Fruit fly (Drosophila melanogaster) whole organism, embryonic: Measurements from ENCODE around the gene Ppi1.
A peak's percentile ranks its signal among the peaks of the same experiment; 100 is the strongest.

Source experiments
- ATbp ChIP-seq: fragments of 200-800 bp; sonication (Bioruptor generic); optimal IDR thresholded peaks from 2 replicates; lab custom pipeline; 2017; ENCODE audit warnings: missing biosample characterization, mild to moderate bottlenecking, missing genetic modification characterization, missing genetic modification reagents
- Atf-2 ChIP-seq: fragments of 200-800 bp; sonication (Bioruptor generic); optimal IDR thresholded peaks from 2 replicates; lab custom pipeline; 2016; ENCODE audit warnings: missing biosample characterization, missing genetic modification characterization
- Awh ChIP-seq: fragments of 200-800 bp; sonication (Bioruptor generic); IDR thresholded peaks from 2 replicates; pipeline ENCODE4, ENCODE4 v1.3.6; 2022; ENCODE audit warnings: missing biosample characterization, missing genetic modification characterization
- CG11093 ChIP-seq: fragments of 200-800 bp; sonication (Bioruptor generic); IDR thresholded peaks from 3 replicates; pipeline ENCODE4 v1.3.6; 2022; ENCODE audit warnings: missing biosample characterization, missing genetic modification characterization
- CG12391 ChIP-seq: fragments of 200-800 bp; sonication (Bioruptor generic); optimal IDR thresholded peaks from 3 replicates; lab custom pipeline; 2018; ENCODE audit warnings: missing biosample characterization, mild to moderate bottlenecking, missing genetic modification characterization, moderate library complexity
- CG12744 ChIP-seq: fragments of 200-800 bp; sonication (Bioruptor generic); optimal IDR thresholded peaks from 2 replicates; lab custom pipeline; 2016; ENCODE audit warnings: missing biosample characterization, missing genetic modification characterization
- CG15269 ChIP-seq: fragments of 200-800 bp; sonication (Bioruptor generic); optimal IDR thresholded peaks from 2 replicates; lab custom pipeline; 2018; ENCODE audit warnings: missing biosample characterization, mild to moderate bottlenecking, missing genetic modification characterization, moderate library complexity
- CG1647 ChIP-seq: fragments of 200-800 bp; sonication (Bioruptor generic); optimal IDR thresholded peaks from 3 replicates; lab custom pipeline; 2016; ENCODE audit warnings: missing biosample characterization, missing genetic modification characterization
- CG17802 ChIP-seq: fragments of 200-800 bp; sonication (Bioruptor generic); optimal IDR thresholded peaks from 2 replicates; lab custom pipeline; 2018; ENCODE audit warnings: missing biosample characterization, mild to moderate bottlenecking, missing genetic modification characterization, moderate library complexity
- CG17829 ChIP-seq: fragments of 200-800 bp; optimal IDR thresholded peaks from 2 replicates; lab custom pipeline; 2019; ENCODE audit warnings: missing biosample characterization, mild to moderate bottlenecking, missing genetic modification characterization, moderate library complexity
- CG18262 ChIP-seq: fragments of 200-800 bp; optimal IDR thresholded peaks from 3 replicates; lab custom pipeline; 2019; ENCODE audit warnings: missing biosample characterization, mild to moderate bottlenecking, missing genetic modification characterization, moderate library complexity
- CG1832 ChIP-seq: fragments of 200-800 bp; sonication (Bioruptor generic); optimal IDR thresholded peaks from 2 replicates; lab custom pipeline; 2017; ENCODE audit warnings: missing biosample characterization, mild to moderate bottlenecking, missing genetic modification characterization, inconsistent platforms
- CG2199 ChIP-seq: fragments of 200-800 bp; sonication (Bioruptor generic); IDR thresholded peaks from 3 replicates; pipeline ENCODE4 v1.3.6; 2022; ENCODE audit warnings: missing biosample characterization, missing genetic modification characterization
- CG4424 ChIP-seq: fragments of 200-800 bp; sonication (Bioruptor generic); optimal IDR thresholded peaks from 3 replicates; lab custom pipeline; 2016; ENCODE audit warnings: missing biosample characterization, missing genetic modification characterization
- CG6765 ChIP-seq: fragments of 200-800 bp; sonication (Bioruptor generic); optimal IDR thresholded peaks from 3 replicates; lab custom pipeline; 2017; ENCODE audit warnings: missing biosample characterization, mild to moderate bottlenecking, missing genetic modification characterization
- CG7357 ChIP-seq: fragments of 200-800 bp; sonication (Bioruptor generic); IDR thresholded peaks from 3 replicates; pipeline ENCODE4 v1.3.6; 2022; ENCODE audit warnings: missing biosample characterization, missing genetic modification characterization
- CG8359 ChIP-seq: fragments of 200-800 bp; sonication (Bioruptor generic); optimal IDR thresholded peaks from 2 replicates; lab custom pipeline; 2017; ENCODE audit warnings: missing biosample characterization, mild to moderate bottlenecking, missing genetic modification characterization, borderline replicate concordance
- CG8388 ChIP-seq: fragments of 200-800 bp; sonication (Bioruptor generic); optimal IDR thresholded peaks from 2 replicates; lab custom pipeline; 2019; ENCODE audit warnings: missing biosample characterization, mild to moderate bottlenecking, missing genetic modification characterization, moderate library complexity
- CG9215 ChIP-seq: fragments of 200-800 bp; sonication (Bioruptor generic); IDR thresholded peaks from 2 replicates; pipeline ENCODE4 v1.3.6; 2022; ENCODE audit warnings: missing biosample characterization, missing genetic modification characterization
- CG9609 ChIP-seq: fragments of 200-800 bp; sonication (Bioruptor generic); optimal IDR thresholded peaks from 3 replicates; lab custom pipeline; 2016; ENCODE audit warnings: missing biosample characterization, missing genetic modification characterization
- Dbx ChIP-seq: fragments of 200-800 bp; sonication (Bioruptor generic); IDR thresholded peaks from 3 replicates; pipeline ENCODE4 v1.3.6; 2022; ENCODE audit warnings: missing biosample characterization, missing genetic modification characterization
- Dfd ChIP-seq, 2 experiments: fragments of >200 bp; optimal IDR thresholded peaks; 2 replicates each; lab custom pipeline; 2017; ENCODE audit warnings: missing biosample characterization in 2 of 2, missing genetic modification characterization in 2 of 2
- Dll ChIP-seq: fragments of 200-800 bp; sonication (Bioruptor generic); IDR thresholded peaks from 4 replicates; pipeline ENCODE4 v1.3.6; 2022; ENCODE audit warnings: missing biosample characterization, missing genetic modification characterization; ENCODE audit not compliant: partially characterized antibody
- Doc2 ChIP-seq: fragments of 200-800 bp; sonication (Bioruptor generic); IDR thresholded peaks from 2 replicates; pipeline ENCODE4 v1.3.6; 2022; ENCODE audit warnings: missing biosample characterization, missing genetic modification characterization
- H2.0 ChIP-seq: fragments of 200-800 bp; sonication (Bioruptor generic); IDR thresholded peaks from 2 replicates; pipeline ENCODE4 v1.3.6; 2022; ENCODE audit warnings: missing biosample characterization, missing genetic modification characterization
- HLH3B ChIP-seq: fragments of 200-800 bp; sonication (Bioruptor generic); IDR thresholded peaks from 2 replicates; pipeline ENCODE4 v1.3.6; 2022; ENCODE audit warnings: missing biosample characterization, missing genetic modification characterization
- Hey ChIP-seq: fragments of 200-800 bp; sonication (Bioruptor generic); optimal IDR thresholded peaks from 3 replicates; lab custom pipeline; 2018; ENCODE audit warnings: missing biosample characterization, mild to moderate bottlenecking, missing genetic modification characterization
- MESR4 ChIP-seq: fragments of 200-800 bp; sonication (Bioruptor generic); optimal IDR thresholded peaks from 2 replicates; lab custom pipeline; 2018; ENCODE audit warnings: missing biosample characterization, mild to moderate bottlenecking, missing genetic modification characterization, moderate library complexity
- Mrtf ChIP-seq: fragments of 200-800 bp; sonication (Bioruptor generic); IDR thresholded peaks from 3 replicates; pipeline ENCODE4 v1.3.6; 2022; ENCODE audit warnings: missing biosample characterization, missing genetic modification characterization
- Oaz ChIP-seq: fragments of 200-800 bp; sonication (Bioruptor generic); IDR thresholded peaks from 2 replicates; pipeline ENCODE4 v1.3.6; 2022; ENCODE audit warnings: missing biosample characterization, missing genetic modification characterization
- Opbp ChIP-seq: fragments of 200-800 bp; sonication (Bioruptor generic); IDR thresholded peaks from 3 replicates; pipeline ENCODE4 v1.3.6; 2022; ENCODE audit warnings: missing biosample characterization, missing genetic modification characterization; ENCODE audit not compliant: partially characterized antibody
- PHDP ChIP-seq: fragments of 200-800 bp; sonication (Bioruptor generic); optimal IDR thresholded peaks from 3 replicates; lab custom pipeline; 2018; ENCODE audit warnings: missing biosample characterization, mild to moderate bottlenecking, missing genetic modification characterization, moderate library complexity
- Taf1 ChIP-seq: fragments of 200-800 bp; sonication (Bioruptor generic); IDR thresholded peaks from 2 replicates; pipeline ENCODE4 v1.3.6; 2022; ENCODE audit warnings: missing biosample characterization, missing genetic modification characterization
- ase ChIP-seq: fragments of 200-800 bp; sonication (Bioruptor generic); IDR thresholded peaks from 3 replicates; pipeline ENCODE4 v1.3.6; 2022; ENCODE audit warnings: missing biosample characterization, missing genetic modification characterization
- bbx ChIP-seq: fragments of 200-800 bp; sonication (Bioruptor generic); IDR thresholded peaks from 2 replicates; pipeline ENCODE4 v1.3.6; 2022; ENCODE audit warnings: missing biosample characterization, missing genetic modification characterization; ENCODE audit not compliant: partially characterized antibody
- bowl ChIP-seq: fragments of 200-800 bp; sonication (Bioruptor generic); IDR thresholded peaks from 2 replicates; pipeline ENCODE4 v1.3.6; 2022; ENCODE audit warnings: missing biosample characterization, missing genetic modification characterization
- dan ChIP-seq: fragments of 200-800 bp; sonication (Bioruptor generic); IDR thresholded peaks from 2 replicates; pipeline ENCODE4 v1.3.6; 2022; ENCODE audit warnings: missing biosample characterization, missing genetic modification characterization
- dimm ChIP-seq: fragments of 200-800 bp; sonication (Bioruptor generic); IDR thresholded peaks from 2 replicates; pipeline ENCODE4 v1.3.6; 2022; ENCODE audit warnings: missing biosample characterization, missing genetic modification characterization
- dpn ChIP-seq, 2 experiments: fragments of 200-800 bp; sonication (Bioruptor generic); optimal IDR thresholded peaks; 3 replicates each; lab custom pipeline; 2016; ENCODE audit warnings: missing biosample characterization in 2 of 2, missing genetic modification characterization in 2 of 2
- ems ChIP-seq: fragments of 200-800 bp; sonication (Bioruptor generic); optimal IDR thresholded peaks from 3 replicates; lab custom pipeline; 2016; ENCODE audit warnings: missing biosample characterization, missing genetic modification characterization
- fd102C ChIP-seq: fragments of 200-800 bp; sonication (Bioruptor generic); optimal IDR thresholded peaks from 2 replicates; lab custom pipeline; 2018; ENCODE audit warnings: missing biosample characterization, mild to moderate bottlenecking, missing genetic modification characterization, moderate library complexity
- fd96Cb ChIP-seq: fragments of 200-800 bp; sonication (Bioruptor generic); optimal IDR thresholded peaks from 2 replicates; lab custom pipeline; 2018; ENCODE audit warnings: missing biosample characterization, mild to moderate bottlenecking, missing genetic modification characterization, moderate library complexity
- gsb-n ChIP-seq: fragments of 200-800 bp; sonication (Bioruptor generic); optimal IDR thresholded peaks from 3 replicates; lab custom pipeline; 2018; ENCODE audit warnings: missing biosample characterization, mild to moderate bottlenecking, missing genetic modification characterization
- hth ChIP-seq: fragments of >200 bp; optimal IDR thresholded peaks from 2 replicates; lab custom pipeline; 2017; ENCODE audit warnings: inconsistent platforms
- peb ChIP-seq: fragments of 200-800 bp; sonication (Bioruptor generic); IDR thresholded peaks from 2 replicates; pipeline ENCODE4 v1.3.6; 2022; ENCODE audit warnings: missing biosample characterization, missing genetic modification characterization
- run ChIP-seq: fragments of 200-800 bp; sonication (Bioruptor generic); optimal IDR thresholded peaks from 3 replicates; lab custom pipeline; 2018; ENCODE audit warnings: missing biosample characterization, mild to moderate bottlenecking, missing genetic modification characterization
- sob ChIP-seq: fragments of 200-800 bp; sonication (Bioruptor generic); IDR thresholded peaks from 2 replicates; pipeline ENCODE4 v1.3.6; 2022; ENCODE audit warnings: missing biosample characterization, missing genetic modification characterization
- tap ChIP-seq: fragments of 200-800 bp; optimal IDR thresholded peaks from 3 replicates; lab custom pipeline; 2019; ENCODE audit warnings: missing biosample characterization, mild to moderate bottlenecking, missing genetic modification characterization, moderate library complexity
- tll ChIP-seq, 2 experiments: fragments of 200-800 bp in 1 of 2; fragments of >200 bp in 1 of 2; sonication (Bioruptor generic) in 1 of 2; optimal IDR thresholded peaks; 2 replicates each; lab custom pipeline; 2017 to 2019; ENCODE audit warnings: missing biosample characterization in 2 of 2, missing genetic modification characterization in 2 of 2, mild to moderate bottlenecking in 1 of 2, moderate library complexity in 1 of 2
- wek ChIP-seq: fragments of 200-800 bp; sonication (Bioruptor generic); optimal IDR thresholded peaks from 3 replicates; lab custom pipeline; 2018; ENCODE audit warnings: missing biosample characterization, mild to moderate bottlenecking, missing genetic modification characterization, moderate library complexity
- yki ChIP-seq: fragments of >200 bp; optimal IDR thresholded peaks from 3 replicates; lab custom pipeline; 2018
- zf30C ChIP-seq: fragments of 200-800 bp; sonication (Bioruptor generic); optimal IDR thresholded peaks from 3 replicates; lab custom pipeline; 2018; ENCODE audit warnings: missing biosample characterization, mild to moderate bottlenecking, missing genetic modification characterization

The Ppi1 gene

DNA sequence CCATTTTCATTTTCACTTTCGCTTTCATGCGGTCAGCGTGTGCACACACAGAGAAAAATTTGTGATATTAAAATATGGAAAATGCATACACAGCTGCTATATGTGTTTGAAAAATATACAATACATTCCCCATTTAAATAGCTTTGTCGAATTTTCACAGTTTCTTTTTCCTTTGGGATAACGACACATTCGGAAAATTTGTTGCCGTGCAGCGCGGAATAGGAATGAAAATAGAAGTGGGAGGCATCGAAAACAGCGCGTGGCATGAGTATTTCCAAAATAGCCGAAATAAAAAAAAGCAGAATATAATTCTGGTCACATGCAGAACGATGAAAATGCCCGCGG lies 36.2 kb downstream of the Ppi1 start (continued):
- TF ChIP-seq PHDP (peak; percentile 88), bbx (GFP tag; lab: Robert Waterston, UW) (no peak), dimm (GFP tag; lab: Robert Waterston, UW) (peak; percentile 59), ATbp (GFP tag; lab: Kevin White, UChicago) (peak; percentile 87), CG15269 (peak; percentile 87), Dfd (GFP tag; optimal IDR thresholded peaks at IDR 0.05; lab: Kevin White, UChicago) (no peak), Awh (GFP tag; lab: Robert Waterston, UW) (peak; percentile 88), CG7357 (peak; percentile 78), zf30C (GFP tag; lab: Kevin White, UChicago) (peak; percentile 69), Opbp (GFP tag; lab: Robert Waterston, UW) (no peak), Hey (tag; lab: Kevin White, UChicago) (peak; percentile 56), CG11093 (peak; percentile 77), CG12744 (GFP tag; lab: Kevin White, UChicago) (peak; percentile 84), tap (tag; lab: Kevin White, UChicago) (peak; percentile 84), MESR4 (peak; percentile 14), HLH3B (GFP tag; lab: Robert Waterston, UW) (peak; percentile 88), CG4424 (GFP tag; lab: Kevin White, UChicago) (peak; percentile 65), Taf1 (GFP tag; lab: Robert Waterston, UW) (peak; percentile 69), Doc2 (GFP tag; lab: Robert Waterston, UW) (peak; percentile 62), CG9609 (GFP tag; lab: Kevin White, UChicago) (peak; percentile 78), CG18262 (tag; lab: Kevin White, UChicago) (peak; percentile 81), Mrtf (GFP tag; lab: Robert Waterston, UW) (peak; percentile 82), ems (GFP tag; lab: Kevin White, UChicago) (peak; percentile 86), CG2199 (GFP tag; lab: Robert Waterston, UW) (peak; percentile 73; the same call in 1 of the 3 replicates), fd102C (GFP tag; lab: Kevin White, UChicago) (no peak), CG1832 (GFP tag; lab: Kevin White, UChicago) (no peak), H2.0 (peak; percentile 72), peb (GFP tag; lab: Robert Waterston, UW) (peak; percentile 77), Atf-2 (peak; percentile 86), gsb-n (peak; percentile 75), Dbx (GFP tag; lab: Robert Waterston, UW) (peak; percentile 90), CG17802 (tag; lab: Kevin White, UChicago) (peak; percentile 59), sob (peak; percentile 91), CG6765 (GFP tag; lab: Kevin White, UChicago) (peak; percentile 48), wek (GFP tag; lab: Kevin White, UChicago) (peak; percentile 52), bowl (GFP tag; lab: Robert Waterston, UW) (peak; percentile 63), CG12391 (tag; lab: Kevin White, UChicago) (peak; percentile 86), run (tag; lab: Kevin White, UChicago) (peak; percentile 87), Oaz (GFP tag; lab: Robert Waterston, UW) (peak; percentile 73), CG17829 (tag; lab: Kevin White, UChicago) (peak; percentile 72), yki (lab: Kevin White, UChicago) (no peak), fd96Cb (peak; percentile 85), Dll (GFP tag; lab: Robert Waterston, UW) (no peak), tll (GFP tag; optimal IDR thresholded peaks at IDR 0.05; lab: Kevin White, UChicago) (no peak), CG8388 (peak; percentile 83), ase (GFP tag; lab: Robert Waterston, UW) (peak; percentile 79), dan (GFP tag; lab: Robert Waterston, UW) (no peak), dpn (GFP tag; optimal IDR thresholded peaks at IDR 0.05; lab: Kevin White, UChicago) (peak; percentile 87 to 88), hth (lab: Kevin White, UChicago) (no peak), CG9215 (GFP tag; lab: Robert Waterston, UW) (peak; percentile 85), CG8359 (GFP tag; lab: Kevin White, UChicago) (peak; percentile 39), CG1647 (GFP tag; lab: Kevin White, UChicago) (peak; percentile 85)
